Worm (Caenorhabditis elegans): Measurements from ENCODE around the gene hsd-2.

The hsd-2 gene

DNA sequence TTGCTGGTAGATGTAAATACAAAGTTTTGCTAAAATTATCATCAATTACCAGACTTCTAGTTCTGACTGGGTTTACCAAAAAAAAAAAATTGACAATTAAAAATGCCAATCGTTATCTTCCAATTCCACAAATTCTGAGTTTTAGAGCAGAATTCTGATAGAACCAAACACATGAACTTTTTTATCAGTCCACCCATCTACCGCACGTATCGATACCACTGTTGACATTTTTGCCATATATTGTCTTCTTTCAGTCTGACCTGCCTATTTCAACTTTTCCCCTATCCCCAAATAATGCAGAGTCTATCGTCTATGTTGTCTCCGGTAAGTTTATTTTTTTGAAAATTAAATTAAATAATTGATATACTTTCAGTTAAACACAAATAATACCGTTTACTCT lies 8.8 kb downstream of the hsd-2 start, which contains the start of gene ZC449.7:
TSS of gene ZC449.7 (plus strand) at position 249 of the 400 bp plus-strand sequence.
- TF ChIP-seq daf-16 (GFP tag; optimal IDR thresholded peaks at IDR 0.05) (no peak), daf-16 (tag; optimal IDR thresholded peaks at IDR 0.05) (peak; percentile 54), mdt-29 (GFP tag; IDR thresholded peaks at IDR 0.05) (no peak), tra-1 (GFP tag; IDR thresholded peaks at IDR 0.05) (no peak), nhr-76 (tag; optimal IDR thresholded peaks at IDR 0.05) (no peak), lim-7 (GFP tag; IDR thresholded peaks at IDR 0.05) (no peak), pqm-1 (tag; optimal IDR thresholded peaks at IDR 0.05) (peak; percentile 24), mes-2 (tag; optimal IDR thresholded peaks at IDR 0.05; ENCODE audit: poor library complexity, severe bottlenecking) (no peak), hlh-30 (tag; optimal IDR thresholded peaks at IDR 0.05; ENCODE audit: insufficient read depth) (no peak), vab-7 (GFP tag; IDR thresholded peaks at IDR 0.05) (no peak), daf-12 (tag; optimal IDR thresholded peaks at IDR 0.05) (no peak), ctbp-1 (GFP tag; IDR thresholded peaks at IDR 0.05) (no peak), dmd-6 (GFP tag; IDR thresholded peaks at IDR 0.05) (peak; percentile 30; the same call in 1 of the 2 replicates), ceh-20 (GFP tag; IDR thresholded peaks at IDR 0.05) (no peak), nhr-28 (tag; optimal IDR thresholded peaks at IDR 0.05) (peak; percentile 19), ceh-32 (tag; optimal IDR thresholded peaks at IDR 0.05; ENCODE audit: poor library complexity) (no peak), F26F4.8 (GFP tag; conservative IDR thresholded peaks at IDR 0.05) (no peak), snpc-1.2 (GFP tag; IDR thresholded peaks at IDR 0.05) (no peak), aha-1 (tag) (peak; percentile 59), mep-1 (tag; optimal IDR thresholded peaks at IDR 0.05) (no peak), ama-1 (optimal IDR thresholded peaks at IDR 0.05) (no peak), lin-39 (tag; optimal IDR thresholded peaks at IDR 0.05) (no peak)

- TF ChIP-seq Y75B8A.6 (GFP tag; IDR thresholded peaks at IDR 0.05) (no peak), T26A8.4 (GFP tag; IDR thresholded peaks at IDR 0.05) (no peak), ceh-28 (tag; optimal IDR thresholded peaks at IDR 0.05) (no peak), dmd-9 (GFP tag; IDR thresholded peaks at IDR 0.05) (no peak), Y48G9A.11 (GFP tag; IDR thresholded peaks at IDR 0.05) (no peak), ceh-82 (tag; optimal IDR thresholded peaks at IDR 0.05) (no peak), madf-9 (GFP tag; conservative IDR thresholded peaks at IDR 0.05) (no peak), nhr-6 (tag; optimal IDR thresholded peaks at IDR 0.05) (no peak), T20F7.1 (GFP tag; optimal IDR thresholded peaks at IDR 0.05) (no peak), hlh-11 (tag; optimal IDR thresholded peaks at IDR 0.05) (no peak), daf-12 (tag; optimal IDR thresholded peaks at IDR 0.05) (no peak), snpc-1.2 (GFP tag; IDR thresholded peaks at IDR 0.05) (no peak), jun-1 (tag; optimal IDR thresholded peaks at IDR 0.05) (no peak), vab-7 (GFP tag; IDR thresholded peaks at IDR 0.05) (no peak), zip-2 (tag; optimal IDR thresholded peaks at IDR 0.05) (no peak), ZK546.5 (tag; optimal IDR thresholded peaks at IDR 0.05) (no peak)
These were observed 10.7 kb downstream of the hsd-2 start, which contains the start of gene ZC449.8 for ce11 chrX:5015775-5016174. TSS of gene ZC449.8 (plus strand) at chrX:5016075.

- TF ChIP-seq ZK546.5 (tag; optimal IDR thresholded peaks at IDR 0.05) (no peak), daf-16 (GFP tag; optimal IDR thresholded peaks at IDR 0.05) (no peak), daf-16 (tag; optimal IDR thresholded peaks at IDR 0.05) (no peak), arid-1 (GFP tag; conservative IDR thresholded peaks at IDR 0.05) (no peak), dmd-8 (GFP tag; IDR thresholded peaks at IDR 0.05) (no peak)
These were observed 12.6 kb downstream of the hsd-2 start, which contains the start of gene sek-3 for ce11 chrX:5017591-5017990. TSS of gene sek-3 (plus strand) at chrX:5017891.

ce11 chrX:5018062-5018653 lies 13.1 kb downstream of the hsd-2 start:
- TF ChIP-seq madf-9 (GFP tag; conservative IDR thresholded peaks at IDR 0.05) (no peak), spr-1 (tag; optimal IDR thresholded peaks at IDR 0.05) (no peak), ZK337.2 (GFP tag; IDR thresholded peaks at IDR 0.05) (no peak), lin-13 (GFP tag; optimal IDR thresholded peaks at IDR 0.05) (peak; percentile 30), mes-2 (tag; optimal IDR thresholded peaks at IDR 0.05; ENCODE audit: poor library complexity, severe bottlenecking) (no peak), lsy-2 (tag; optimal IDR thresholded peaks at IDR 0.05) (no peak), lin-39 (tag; optimal IDR thresholded peaks at IDR 0.05) (no peak), lir-3 (tag; optimal IDR thresholded peaks at IDR 0.05) (no peak), daf-19 (GFP tag; conservative IDR thresholded peaks at IDR 0.05) (no peak), gei-8 (GFP tag; optimal IDR thresholded peaks at IDR 0.05) (no peak), nhr-102 (tag; optimal IDR thresholded peaks at IDR 0.05) (no peak), hmg-1.1 (GFP tag; IDR thresholded peaks at IDR 0.05) (no peak), dve-1 (tag; optimal IDR thresholded peaks at IDR 0.05; ENCODE audit: insufficient read depth) (peak; percentile 42), mep-1 (tag; optimal IDR thresholded peaks at IDR 0.05) (peak; percentile 40), dmd-6 (GFP tag; IDR thresholded peaks at IDR 0.05) (peak; percentile 47; the same call in 1 of the 2 replicates)
